Worm (Caenorhabditis elegans) whole organism, late embryonic: Measurements from ENCODE around the gene srd-29.

Experiments used
- ceh-22 ChIP-seq: sonication (generic microtip); optimal IDR thresholded peaks from 2 replicates; lab custom pipeline; 2017; ENCODE audit warnings: missing biosample characterization, missing genetic modification characterization
- ceh-30 ChIP-seq: fragments of 150-350 bp; optimal IDR thresholded peaks from 2 replicates; lab custom pipeline; 2014; ENCODE audit warnings: missing biosample characterization, missing genetic modification characterization
- ceh-9 ChIP-seq: sonication (generic microtip); optimal IDR thresholded peaks from 2 replicates; lab custom pipeline; 2016; ENCODE audit warnings: mild to moderate bottlenecking, missing genetic modification characterization, inconsistent platforms, missing compliant biosample characterization
- hlh-15 ChIP-seq: sonication (generic microtip); optimal IDR thresholded peaks from 2 replicates; lab custom pipeline; 2016; ENCODE audit warnings: missing genetic modification characterization, missing compliant biosample characterization
- hlh-8 ChIP-seq: sonication (generic microtip); optimal IDR thresholded peaks from 2 replicates; lab custom pipeline; 2016; ENCODE audit warnings: missing genotype, missing genetic modification characterization, missing compliant biosample characterization
- nhr-11 ChIP-seq: fragments of 150-350 bp; optimal IDR thresholded peaks from 2 replicates; lab custom pipeline; 2014; ENCODE audit warnings: missing biosample characterization, missing genetic modification characterization
- syd-9 ChIP-seq: sonication (generic microtip); optimal IDR thresholded peaks from 2 replicates; lab custom pipeline; 2016; ENCODE audit warnings: mild to moderate bottlenecking, missing genetic modification characterization, moderate library complexity, missing compliant biosample characterization
- tbx-2 ChIP-seq: sonication (generic microtip); optimal IDR thresholded peaks from 2 replicates; lab custom pipeline; 2016; ENCODE audit warnings: missing genetic modification characterization, missing compliant biosample characterization
- tbx-7 ChIP-seq: sonication (generic microtip); optimal IDR thresholded peaks from 2 replicates; lab custom pipeline; 2016; ENCODE audit warnings: missing genotype, missing genetic modification characterization, missing compliant biosample characterization
- unc-55 ChIP-seq: sonication (generic microtip); optimal IDR thresholded peaks from 2 replicates; lab custom pipeline; 2017; ENCODE audit warnings: missing biosample characterization, missing genetic modification reagents, missing genetic modification characterization

DNA sequence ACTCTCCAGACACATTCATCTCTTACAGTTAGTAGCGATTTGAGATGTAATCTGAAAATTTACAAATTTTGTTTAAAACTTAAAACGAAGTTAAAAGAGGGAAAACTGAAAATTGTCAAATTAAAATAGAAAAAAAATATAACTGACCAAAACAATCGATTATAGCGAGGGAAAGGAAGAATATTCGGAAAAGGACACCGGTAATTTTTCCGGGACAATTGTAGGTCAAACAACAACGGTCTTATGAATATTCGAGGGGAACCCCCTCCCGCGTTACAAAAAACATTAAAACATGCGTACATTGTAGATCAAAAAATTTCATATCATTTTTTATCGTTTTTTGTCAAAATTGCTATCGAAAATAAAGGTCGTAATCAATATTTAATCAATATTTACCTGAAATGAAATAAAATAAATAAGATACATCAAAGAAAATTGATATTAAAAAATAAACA is 13.5 kb upstream of the srd-29 start, which contains the start of gene C50E3.12:
- TF ChIP-seq unc-55 (GFP tag; lab: Kevin White, UChicago) = no peak
- no peak for TF ChIP-seq tbx-2 (tag; lab: Kevin White, UChicago)
- TF ChIP-seq ceh-30 = no peak
- TF ChIP-seq nhr-11 (tag; lab: Kevin White, UChicago) = no peak
- TF ChIP-seq ceh-9 (tag; lab: Kevin White, UChicago) = no peak
- no peak for TF ChIP-seq syd-9 (tag; lab: Kevin White, UChicago)
- no peak for TF ChIP-seq hlh-15 (tag; lab: Kevin White, UChicago)
- no peak for TF ChIP-seq hlh-8 (tag; lab: Kevin White, UChicago)
- TF ChIP-seq tbx-7 = no peak
- TF ChIP-seq ceh-22 (tag; lab: Kevin White, UChicago) = no peak
